Fruit fly (Drosophila melanogaster): Measurements from ENCODE around the gene CheB38c.
A peak's percentile ranks its signal among the peaks of the same experiment; 100 is the strongest.

DNA sequence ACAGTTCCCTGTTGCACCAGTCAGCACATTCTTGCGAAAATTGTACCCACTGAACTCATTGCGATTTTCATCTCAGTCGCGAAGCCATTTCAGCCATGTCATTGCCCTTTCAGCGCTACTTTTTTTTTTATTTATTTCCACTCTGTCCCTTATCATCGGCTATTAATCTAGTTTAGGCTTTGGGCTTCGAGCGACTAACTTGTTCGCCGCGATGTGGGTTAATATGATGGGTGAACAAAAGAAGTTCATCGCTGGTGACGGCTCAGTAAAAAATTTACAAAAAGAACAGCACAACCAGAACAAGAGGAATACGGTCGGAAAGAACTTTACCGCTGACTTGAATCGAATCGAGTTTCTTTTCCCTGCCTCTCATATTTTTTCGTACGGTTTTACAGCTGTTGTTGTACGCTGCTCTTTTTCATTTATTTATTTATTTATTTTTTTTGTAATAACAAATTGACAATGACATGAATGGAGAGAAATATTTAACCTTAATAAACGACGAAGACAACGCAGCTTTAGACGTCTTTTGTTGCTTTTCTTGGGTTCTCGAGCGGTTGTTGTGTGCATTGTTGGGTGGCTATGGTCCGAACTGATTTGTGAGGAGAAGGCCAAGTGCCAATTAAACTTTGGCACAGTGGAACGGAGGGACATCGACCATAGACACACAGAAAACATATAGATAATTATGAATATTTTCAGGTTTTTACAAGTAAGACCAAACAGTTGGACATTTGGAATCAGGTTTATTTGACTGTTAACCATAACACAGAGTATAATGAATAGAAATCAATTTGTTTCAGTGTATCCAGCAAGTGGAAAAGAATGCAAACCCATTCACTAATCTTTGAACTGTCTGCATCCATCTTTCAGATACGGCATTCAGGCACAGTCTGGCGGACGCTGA, 8.1 kb downstream of the CheB38c start:
- no peak for TF ChIP-seq CG12605 (GFP tag; IDR thresholded peaks at IDR 0.05)
- TF ChIP-seq D1 (tag; optimal IDR thresholded peaks at IDR 0.05) = no peak
- TF ChIP-seq CG34367 (tag; optimal IDR thresholded peaks at IDR 0.05) = peak; percentile 10
- TF ChIP-seq CG17806 (tag; optimal IDR thresholded peaks at IDR 0.05) = peak; percentile 49
- no peak for TF ChIP-seq CG32121 (GFP tag; IDR thresholded peaks at IDR 0.05)
- peak; percentile 91 for TF ChIP-seq EcR (GFP tag; optimal IDR thresholded peaks at IDR 0.05)
- peak; percentile 52; the same call in 2 of the 3 replicates for TF ChIP-seq CG4496 (GFP tag; IDR thresholded peaks at IDR 0.05)
- peak; percentile 43 for TF ChIP-seq gl (tag; optimal IDR thresholded peaks at IDR 0.05)
- no peak for TF ChIP-seq fd96Ca (GFP tag; IDR thresholded peaks at IDR 0.05)
